Worm (Caenorhabditis elegans) whole organism, L2 larva: Measurements from ENCODE around the gene F31F4.1.

Experiments used
- F13H6.1 ChIP-seq: sonication (generic microtip); optimal IDR thresholded peaks from 2 replicates; lab custom pipeline; 2016; ENCODE audit warnings: missing genetic modification characterization, missing compliant biosample characterization
- aly-2 ChIP-seq: fragments of 150-350 bp; optimal IDR thresholded peaks from 2 replicates; lab custom pipeline; 2014; ENCODE audit warnings: missing biosample characterization, missing genetic modification characterization
- ceh-82 ChIP-seq: fragments of 150-350 bp; optimal IDR thresholded peaks from 2 replicates; lab custom pipeline; 2014; ENCODE audit warnings: missing biosample characterization, missing genetic modification characterization
- lin-39 ChIP-seq: fragments of 150-350 bp; optimal IDR thresholded peaks from 2 replicates; lab custom pipeline; 2014; ENCODE audit warnings: missing biosample characterization, missing genetic modification reagents, missing genetic modification characterization
- nhr-11 ChIP-seq: fragments of 150-350 bp; optimal IDR thresholded peaks from 2 replicates; lab custom pipeline; 2014; ENCODE audit warnings: missing biosample characterization, missing genetic modification characterization
- nhr-6 ChIP-seq: fragments of 150-350 bp; optimal IDR thresholded peaks from 2 replicates; lab custom pipeline; 2014; ENCODE audit warnings: missing biosample characterization, missing genetic modification characterization
- unc-62 ChIP-seq: fragments of 150-350 bp; optimal IDR thresholded peaks from 2 replicates; lab custom pipeline; 2014; ENCODE audit warnings: missing biosample characterization, missing genetic modification reagents, missing genetic modification characterization
- ztf-11 ChIP-seq: sonication (generic microtip); optimal IDR thresholded peaks from 2 replicates; lab custom pipeline; 2017; ENCODE audit warnings: missing biosample characterization, missing genetic modification characterization

- TF ChIP-seq nhr-6 (tag; lab: Kevin White, UChicago) (no peak), ceh-82 (tag; lab: Kevin White, UChicago) (no peak), aly-2 (tag; lab: Kevin White, UChicago) (no peak), F13H6.1 (tag; lab: Kevin White, UChicago) (no peak), nhr-11 (tag; lab: Kevin White, UChicago) (no peak), lin-39 (tag; lab: Kevin White, UChicago) (no peak), ztf-11 (tag; lab: Kevin White, UChicago) (no peak), unc-62 (no peak)
Measured at ce11 chrV:652940-653339, 30.9 kb upstream of the F31F4.1 start, which contains the start of gene srj-5.
